Fruit fly (Drosophila melanogaster) whole organism, wandering third instar larva: ENCODE results near the gene Fife.

Experiments used
- Abd-B ChIP-seq: fragments of >200 bp; optimal IDR thresholded peaks from 2 replicates; lab custom pipeline; 2017; ENCODE audit warnings: missing biosample characterization, missing genetic modification characterization
- Dif ChIP-seq: fragments of 200-275, 200-300 bp; sonication (Bioruptor generic); optimal IDR thresholded peaks from 2 replicates; lab custom pipeline; 2018; ENCODE audit warnings: missing biosample characterization, missing genetic modification characterization; ENCODE audit not compliant: partially characterized antibody
- Hr78 ChIP-seq: fragments of >200 bp; optimal IDR thresholded peaks from 2 replicates; lab custom pipeline; 2017; ENCODE audit warnings: missing biosample characterization, missing genetic modification characterization
- Mio ChIP-seq: sonication (Bioruptor generic); optimal IDR thresholded peaks from 2 replicates; lab custom pipeline; 2016; ENCODE audit warnings: missing biosample characterization, missing genetic modification characterization
- Myc ChIP-seq: fragments of >200 bp; optimal IDR thresholded peaks from 2 replicates; lab custom pipeline; 2017
- N ChIP-seq: fragments of >200 bp; optimal IDR thresholded peaks from 2 replicates; lab custom pipeline; 2018; ENCODE audit warnings: missing biosample characterization, missing external identifiers, missing genetic modification characterization
- OdsH ChIP-seq: fragments of 200-800 bp; sonication (Bioruptor generic); optimal IDR thresholded peaks from 2 replicates; lab custom pipeline; 2016; ENCODE audit warnings: missing biosample characterization, mild to moderate bottlenecking, missing genetic modification characterization
- Rel ChIP-seq, 2 experiments: fragments of 200-800 bp; sonication (Bioruptor generic) in 1 of 2; optimal IDR thresholded peaks; 2 replicates in 1 of 2; 3 replicates in 1 of 2; lab custom pipeline; 2016 to 2019; ENCODE audit warnings: mild to moderate bottlenecking in 2 of 2, missing biosample characterization in 2 of 2, missing genetic modification characterization in 2 of 2, moderate library complexity in 1 of 2
- Sp1 ChIP-seq: fragments of 200-800 bp; sonication (Bioruptor generic); optimal IDR thresholded peaks from 3 replicates; lab custom pipeline; 2019; ENCODE audit warnings: missing biosample characterization, mild to moderate bottlenecking, missing genetic modification characterization, moderate library complexity
- dsf ChIP-seq: sonication (Bioruptor generic); optimal IDR thresholded peaks from 2 replicates; lab custom pipeline; 2016; ENCODE audit warnings: missing biosample characterization, missing genetic modification characterization, borderline replicate concordance
- fru ChIP-seq: fragments of 200-800 bp; sonication (Bioruptor generic); optimal IDR thresholded peaks from 3 replicates; lab custom pipeline; 2016; ENCODE audit warnings: missing biosample characterization, mild to moderate bottlenecking, missing genetic modification characterization
- h ChIP-seq: fragments of 200-800 bp; sonication (Bioruptor generic); optimal IDR thresholded peaks from 3 replicates; lab custom pipeline; 2016; ENCODE audit warnings: missing biosample characterization, mild to moderate bottlenecking, missing genetic modification characterization
- sage ChIP-seq: fragments of 200-800 bp; sonication (Bioruptor generic); optimal IDR thresholded peaks from 2 replicates; lab custom pipeline; 2016; ENCODE audit warnings: missing biosample characterization, mild to moderate bottlenecking, missing genetic modification characterization
- usp ChIP-seq: fragments of >200 bp; optimal IDR thresholded peaks from 2 replicates; lab custom pipeline; 2017; ENCODE audit warnings: missing biosample characterization, missing genetic modification characterization

dm6 chr3L:2733208-2733607 is 21.7 kb upstream of the Fife start:
- TF ChIP-seq N (GFP tag; lab: Kevin White, UChicago) (no peak), Sp1 (GFP tag; lab: Kevin White, UChicago) (no peak), Mio (GFP tag; lab: Kevin White, UChicago) (no peak), fru (GFP tag; lab: Kevin White, UChicago) (peak; percentile 28), h (GFP tag; lab: Kevin White, UChicago) (peak; percentile 45), OdsH (GFP tag; lab: Kevin White, UChicago) (peak; percentile 16), dsf (GFP tag; lab: Kevin White, UChicago) (no peak), Hr78 (GFP tag; lab: Kevin White, UChicago) (no peak), usp (GFP tag; lab: Kevin White, UChicago) (no peak), Rel (GFP tag; optimal IDR thresholded peaks at IDR 0.05; lab: Kevin White, UChicago) (no peak), Rel (tag; optimal IDR thresholded peaks at IDR 0.05; lab: Kevin White, UChicago) (no peak), Abd-B (GFP tag; lab: Kevin White, UChicago) (no peak), Dif (GFP tag; lab: Kevin White, UChicago) (no peak), Myc (lab: Kevin White, UChicago) (no peak), sage (GFP tag; lab: Kevin White, UChicago) (no peak)
